Fruit fly (Drosophila melanogaster): Measurements from ENCODE around the gene Cyt-c-d.

Gene Cyt-c-d

DNA sequence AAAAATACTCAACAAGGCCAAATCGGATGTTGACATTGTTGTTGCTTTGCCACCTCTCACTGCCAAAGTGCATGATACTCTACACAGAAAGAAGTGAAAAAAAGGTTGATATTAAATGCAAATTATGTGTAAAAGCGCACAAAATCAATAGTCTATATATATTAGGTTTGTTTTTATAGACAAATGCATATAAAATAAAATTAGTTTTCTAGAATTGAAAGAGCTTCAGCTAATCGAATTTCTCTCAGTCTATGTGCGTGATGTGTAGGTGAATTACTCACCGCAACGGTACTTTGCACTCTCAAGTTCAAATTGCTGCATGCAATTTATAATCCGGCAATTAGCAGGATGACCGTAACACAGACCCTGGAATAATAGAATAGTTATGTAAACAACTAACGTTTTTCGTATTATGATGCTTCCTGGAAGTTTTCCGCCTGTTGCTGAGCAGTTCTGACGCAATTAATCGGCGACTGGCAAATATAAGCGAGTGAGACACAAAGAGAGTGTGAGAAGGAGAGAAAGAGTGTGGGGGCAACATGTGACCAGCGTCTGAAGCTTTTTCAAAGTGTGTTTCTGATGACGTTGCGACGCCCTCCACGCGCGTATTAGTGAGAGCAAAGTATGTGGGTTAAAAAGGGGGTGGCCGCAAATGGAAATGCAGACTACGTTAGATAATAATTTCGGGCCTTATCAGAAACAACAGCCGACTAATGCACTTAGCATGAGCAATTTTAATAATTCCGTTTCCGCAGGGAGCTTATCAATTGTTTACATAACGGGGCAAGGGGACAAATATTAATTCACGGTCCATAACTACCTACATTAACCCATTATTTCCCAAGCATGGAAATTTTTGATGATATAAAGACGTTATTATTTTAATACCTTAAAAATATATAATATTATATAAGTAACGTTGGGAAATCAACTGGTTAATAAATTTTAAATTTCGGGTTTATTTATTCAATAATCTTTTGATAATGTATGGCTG is 5.3 kb downstream of the Cyt-c-d start (continued):
- TF ChIP-seq CG32006 (GFP tag; optimal IDR thresholded peaks at IDR 0.05) = peak; percentile 95
- TF ChIP-seq Hr4 (GFP tag; optimal IDR thresholded peaks at IDR 0.05) = peak; percentile 97
- TF ChIP-seq Eip93F (GFP tag; optimal IDR thresholded peaks at IDR 0.05) = peak; percentile 95
- TF ChIP-seq CG31627 (GFP tag; optimal IDR thresholded peaks at IDR 0.05) = peak; percentile 95
- TF ChIP-seq Met (GFP tag; optimal IDR thresholded peaks at IDR 0.05) = peak; percentile 98
- peak; percentile 96 for TF ChIP-seq acj6 (GFP tag; optimal IDR thresholded peaks at IDR 0.05)
- peak; percentile 97 for TF ChIP-seq CG10631 (GFP tag; optimal IDR thresholded peaks at IDR 0.05)
- TF ChIP-seq fkh (GFP tag; optimal IDR thresholded peaks at IDR 0.05) = peak; percentile 49
- TF ChIP-seq lz (GFP tag; optimal IDR thresholded peaks at IDR 0.05) = peak; percentile 95
- no peak for TF ChIP-seq Hr38 (GFP tag; optimal IDR thresholded peaks at IDR 0.05)
- peak; percentile 81 to 96 for TF ChIP-seq salr (GFP tag; optimal IDR thresholded peaks at IDR 0.05)
- peak; percentile 94 for TF ChIP-seq dsx (GFP tag; optimal IDR thresholded peaks at IDR 0.05; ENCODE audit: poor library complexity, severe bottlenecking)
- TF ChIP-seq Ets96B (tag; optimal IDR thresholded peaks at IDR 0.05) = peak; percentile 96
- peak; percentile 92 for TF ChIP-seq Sox15 (GFP tag; optimal IDR thresholded peaks at IDR 0.05)
- TF ChIP-seq CG3919 (GFP tag; optimal IDR thresholded peaks at IDR 0.05) = peak; percentile 98

- TF ChIP-seq CG34406 (GFP tag; optimal IDR thresholded peaks at IDR 0.05) (no peak), dac (GFP tag; optimal IDR thresholded peaks at IDR 0.05) (no peak), CG6276 (GFP tag; optimal IDR thresholded peaks at IDR 0.05) (no peak), CG1621 (tag; optimal IDR thresholded peaks at IDR 0.05) (no peak), spab (GFP tag; optimal IDR thresholded peaks at IDR 0.05) (no peak), Eip75B (GFP tag; optimal IDR thresholded peaks at IDR 0.05) (no peak), pdm3 (GFP tag; optimal IDR thresholded peaks at IDR 0.05) (no peak), Hr38 (GFP tag; optimal IDR thresholded peaks at IDR 0.05) (no peak), Met (GFP tag; optimal IDR thresholded peaks at IDR 0.05) (no peak), CG4318 (GFP tag; optimal IDR thresholded peaks at IDR 0.05) (no peak), vri (GFP tag; optimal IDR thresholded peaks at IDR 0.05) (no peak), eg (GFP tag; IDR thresholded peaks at IDR 0.05) (no peak), Eip78C (GFP tag) (no peak)
These were observed 6.9 kb downstream of the Cyt-c-d start for dm6 chr2L:16722596-16722995.

DNA sequence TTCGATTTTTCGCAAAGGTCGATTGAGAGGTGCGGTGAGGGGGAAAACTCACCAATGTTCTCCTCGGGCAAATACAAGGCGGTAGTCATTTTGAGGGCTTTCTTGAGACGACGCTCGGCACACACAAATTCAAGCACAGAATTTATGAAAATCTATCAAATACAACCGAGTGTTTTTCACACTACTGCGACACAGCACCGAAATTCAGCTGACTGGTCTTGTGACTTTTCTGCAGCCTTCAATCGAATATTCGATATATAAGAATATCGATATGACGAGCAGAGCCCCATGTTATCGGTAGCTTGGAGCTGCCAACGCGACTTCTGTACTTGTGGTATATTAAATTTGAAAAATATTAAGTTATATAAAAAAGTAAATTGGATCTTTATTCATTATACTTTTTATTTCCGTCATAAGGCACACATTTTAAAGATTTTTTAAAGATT is 11.9 kb downstream of the Cyt-c-d start, which contains the start of gene VhaSFD:
VhaSFD (minus strand) TSS at position 249 of the 446 bp plus-strand sequence.
- TF ChIP-seq eg (GFP tag; IDR thresholded peaks at IDR 0.05) = no peak
- TF ChIP-seq CG6854 (GFP tag; optimal IDR thresholded peaks at IDR 0.05) = peak; percentile 37
- TF ChIP-seq Hr38 (GFP tag; optimal IDR thresholded peaks at IDR 0.05) = no peak
- no peak for TF ChIP-seq Sox14 (GFP tag; optimal IDR thresholded peaks at IDR 0.05)
- peak; percentile 33 for TF ChIP-seq achi (GFP tag; optimal IDR thresholded peaks at IDR 0.05)
- TF ChIP-seq CG3032 (tag; optimal IDR thresholded peaks at IDR 0.05) = peak; percentile 38
- TF ChIP-seq CG6792 (GFP tag; optimal IDR thresholded peaks at IDR 0.05) = no peak
- peak; percentile 36; the same call in 1 of the 2 replicates for TF ChIP-seq CG15336 (GFP tag; IDR thresholded peaks at IDR 0.05)
- TF ChIP-seq pdm3 (GFP tag; optimal IDR thresholded peaks at IDR 0.05) = no peak
- TF ChIP-seq Eip93F (GFP tag; optimal IDR thresholded peaks at IDR 0.05) = peak; percentile 55
- no peak for TF ChIP-seq CG9139 (GFP tag; optimal IDR thresholded peaks at IDR 0.05)
- TF ChIP-seq Gug (GFP tag; IDR thresholded peaks at IDR 0.05) = no peak
- TF ChIP-seq esn (GFP tag; optimal IDR thresholded peaks at IDR 0.05) = peak; percentile 32
- no peak for TF ChIP-seq ss (GFP tag; optimal IDR thresholded peaks at IDR 0.05)
- TF ChIP-seq CG8632 (GFP tag; optimal IDR thresholded peaks at IDR 0.05) = no peak
